Fruit fly (Drosophila melanogaster) whole organism, embryonic: ENCODE results near the gene Gmppb.

Experiments
- Atf-2 ChIP-seq: fragments of 200-800 bp; sonication (Bioruptor generic); optimal IDR thresholded peaks from 2 replicates; lab custom pipeline; 2016; ENCODE audit warnings: missing biosample characterization, missing genetic modification characterization
- Atf6 ChIP-seq: fragments of 200-800 bp; sonication (Bioruptor generic); IDR thresholded peaks from 2 replicates; pipeline ENCODE4 v1.3.6; 2022; ENCODE audit warnings: missing biosample characterization, missing genetic modification characterization
- C15 ChIP-seq: fragments of 200-800 bp; sonication (Bioruptor generic); IDR thresholded peaks from 3 replicates; pipeline ENCODE4 v1.3.6; 2022; ENCODE audit warnings: missing biosample characterization, missing genetic modification characterization
- CG10267 ChIP-seq: fragments of 200-800 bp; sonication (Bioruptor generic); optimal IDR thresholded peaks from 2 replicates; lab custom pipeline; 2018; ENCODE audit warnings: missing biosample characterization, mild to moderate bottlenecking, missing genetic modification characterization, moderate library complexity
- CG10274 ChIP-seq: fragments of 200-800 bp; sonication (Bioruptor generic); optimal IDR thresholded peaks from 3 replicates; lab custom pipeline; 2017; ENCODE audit warnings: missing biosample characterization, mild to moderate bottlenecking, missing genetic modification characterization
- CG1233 ChIP-seq: fragments of 200-800 bp; sonication (Bioruptor generic); optimal IDR thresholded peaks from 4 replicates; lab custom pipeline; 2018; ENCODE audit warnings: missing biosample characterization, mild to moderate bottlenecking, missing genetic modification characterization
- CG12659 ChIP-seq: fragments of 200-800 bp; sonication (Bioruptor generic); optimal IDR thresholded peaks from 3 replicates; lab custom pipeline; 2017; ENCODE audit warnings: mild to moderate bottlenecking, missing biosample characterization, missing genetic modification reagents, missing genetic modification characterization
- CG15479 ChIP-seq: fragments of 200-800 bp; sonication (Bioruptor generic); optimal IDR thresholded peaks from 3 replicates; lab custom pipeline; 2019; ENCODE audit warnings: missing biosample characterization, mild to moderate bottlenecking, missing genetic modification characterization, moderate library complexity
- CG15514 ChIP-seq: fragments of 200-800 bp; sonication (Bioruptor generic); optimal IDR thresholded peaks from 3 replicates; lab custom pipeline; 2017; ENCODE audit warnings: missing biosample characterization, missing genetic modification characterization, mild to moderate bottlenecking, moderate library complexity, missing genetic modification reagents
- CG17359 ChIP-seq: fragments of 200-800 bp; sonication (Bioruptor generic); optimal IDR thresholded peaks from 3 replicates; lab custom pipeline; 2018; ENCODE audit warnings: missing biosample characterization, mild to moderate bottlenecking, missing genetic modification characterization, moderate library complexity
- CG17361 ChIP-seq: fragments of 200-800 bp; sonication (Bioruptor generic); IDR thresholded peaks from 3 replicates; pipeline ENCODE4 v1.3.6; 2022; ENCODE audit warnings: missing biosample characterization, missing genetic modification characterization
- CG18599 ChIP-seq: fragments of 200-800 bp; sonication (Bioruptor generic); optimal IDR thresholded peaks from 3 replicates; lab custom pipeline; 2017; ENCODE audit warnings: missing biosample characterization, missing genetic modification characterization, mild to moderate bottlenecking, moderate library complexity, missing genetic modification reagents
- CG18764 ChIP-seq: fragments of 200-800 bp; sonication (Bioruptor generic); optimal IDR thresholded peaks from 3 replicates; lab custom pipeline; 2016; ENCODE audit warnings: missing biosample characterization, missing genetic modification characterization
- CG3407 ChIP-seq: fragments of 200-800 bp; sonication (Bioruptor generic); optimal IDR thresholded peaks from 2 replicates; lab custom pipeline; 2018; ENCODE audit warnings: missing biosample characterization, mild to moderate bottlenecking, missing genetic modification characterization
- CG34376 ChIP-seq: fragments of 200-800 bp; sonication (Bioruptor generic); optimal IDR thresholded peaks from 2 replicates; lab custom pipeline; 2018; ENCODE audit warnings: missing biosample characterization, mild to moderate bottlenecking, missing genetic modification characterization
- CG3726 ChIP-seq: fragments of 200-800 bp; sonication (Bioruptor generic); IDR thresholded peaks from 3 replicates; pipeline ENCODE4, ENCODE4 v1.3.6; 2022; ENCODE audit warnings: missing biosample characterization, missing genetic modification characterization
- CG6765 ChIP-seq: fragments of 200-800 bp; sonication (Bioruptor generic); optimal IDR thresholded peaks from 3 replicates; lab custom pipeline; 2017; ENCODE audit warnings: missing biosample characterization, mild to moderate bottlenecking, missing genetic modification characterization
- CG6854 ChIP-seq: fragments of 200-800 bp; sonication (Bioruptor generic); optimal IDR thresholded peaks from 3 replicates; lab custom pipeline; 2017; ENCODE audit warnings: missing biosample characterization, mild to moderate bottlenecking, missing genetic modification characterization
- Camta ChIP-seq: fragments of 200-800 bp; sonication (Bioruptor generic); optimal IDR thresholded peaks from 2 replicates; lab custom pipeline; 2016; ENCODE audit warnings: missing biosample characterization, missing genetic modification characterization
- Dref ChIP-seq: fragments of 200-800 bp; sonication (Bioruptor generic); IDR thresholded peaks from 2 replicates; pipeline ENCODE4 v1.3.6; 2022; ENCODE audit warnings: missing biosample characterization, missing genetic modification characterization
- Drgx ChIP-seq: fragments of 200-800 bp; sonication (Bioruptor generic); IDR thresholded peaks from 2 replicates; pipeline ENCODE4 v1.3.6; 2022; ENCODE audit warnings: missing biosample characterization, missing genetic modification characterization
- Eip74EF ChIP-seq, 2 experiments: fragments of 200-800 bp in 1 of 2; fragments of >200 bp in 1 of 2; sonication (Bioruptor generic) in 1 of 2; optimal IDR thresholded peaks; 2 replicates each; lab custom pipeline; 2017 to 2019; ENCODE audit warnings: missing biosample characterization in 2 of 2, missing genetic modification characterization in 2 of 2, mild to moderate bottlenecking in 1 of 2, moderate library complexity in 1 of 2
- Fer1 ChIP-seq: fragments of 200-800 bp; sonication (Bioruptor generic); optimal IDR thresholded peaks from 2 replicates; lab custom pipeline; 2017; ENCODE audit warnings: missing biosample characterization, mild to moderate bottlenecking, missing genetic modification characterization
- Gsc ChIP-seq: fragments of 200-800 bp; sonication (Bioruptor generic); IDR thresholded peaks from 2 replicates; pipeline ENCODE4 v1.3.6; 2022; ENCODE audit warnings: missing biosample characterization, missing genetic modification characterization
- H2.0 ChIP-seq: fragments of 200-800 bp; sonication (Bioruptor generic); IDR thresholded peaks from 2 replicates; pipeline ENCODE4 v1.3.6; 2022; ENCODE audit warnings: missing biosample characterization, missing genetic modification characterization
- Hsf ChIP-seq: fragments of 200-800 bp; sonication (Bioruptor generic); optimal IDR thresholded peaks from 3 replicates; lab custom pipeline; 2016; ENCODE audit warnings: missing biosample characterization, missing genetic modification characterization
- Kr ChIP-seq: fragments of 200-800 bp; sonication (Bioruptor generic); optimal IDR thresholded peaks from 2 replicates; lab custom pipeline; 2017; ENCODE audit warnings: missing biosample characterization, mild to moderate bottlenecking, missing genetic modification characterization
- Nf-YA ChIP-seq: fragments of 200-800 bp; sonication (Bioruptor generic); IDR thresholded peaks from 2 replicates; pipeline ENCODE4 v1.3.6; 2022; ENCODE audit warnings: missing biosample characterization, missing genetic modification characterization
- Oaz ChIP-seq: fragments of 200-800 bp; sonication (Bioruptor generic); IDR thresholded peaks from 2 replicates; pipeline ENCODE4 v1.3.6; 2022; ENCODE audit warnings: missing biosample characterization, missing genetic modification characterization
- Optix ChIP-seq: fragments of 200-800 bp; sonication (Bioruptor generic); IDR thresholded peaks from 3 replicates; pipeline ENCODE4 v1.3.6; 2022; ENCODE audit warnings: missing biosample characterization, missing genetic modification characterization
- Sin3A ChIP-seq: fragments of >200 bp; optimal IDR thresholded peaks from 2 replicates; lab custom pipeline; 2018
- Sox100B ChIP-seq: fragments of 200-800 bp; sonication (Bioruptor generic); optimal IDR thresholded peaks from 3 replicates; lab custom pipeline; 2018; ENCODE audit warnings: missing biosample characterization, mild to moderate bottlenecking, missing genetic modification characterization
- Sox102F ChIP-seq: fragments of 200-800 bp; sonication (Bioruptor generic); optimal IDR thresholded peaks from 2 replicates; lab custom pipeline; 2018; ENCODE audit warnings: missing biosample characterization, mild to moderate bottlenecking, missing genetic modification characterization, moderate library complexity
- Ssrp ChIP-seq: fragments of 200-800 bp; sonication (Bioruptor generic); optimal IDR thresholded peaks from 2 replicates; lab custom pipeline; 2018; ENCODE audit warnings: missing biosample characterization, mild to moderate bottlenecking, missing genetic modification characterization, moderate library complexity
- TFAM ChIP-seq: fragments of 200-800 bp; sonication (Bioruptor generic); optimal IDR thresholded peaks from 2 replicates; lab custom pipeline; 2017; ENCODE audit warnings: missing biosample characterization, missing genetic modification characterization, inconsistent platforms
- Tbp ChIP-seq: fragments of >200 bp; optimal IDR thresholded peaks from 2 replicates; lab custom pipeline; 2018; ENCODE audit warnings: missing biosample characterization, missing genetic modification characterization
- br ChIP-seq: fragments of >200 bp; optimal IDR thresholded peaks from 2 replicates; lab custom pipeline; 2017
- cad ChIP-seq: fragments of >200 bp; optimal IDR thresholded peaks from 2 replicates; lab custom pipeline; 2017; ENCODE audit warnings: missing biosample characterization, missing genetic modification characterization
- chinmo ChIP-seq: fragments of 200-800 bp; sonication (Bioruptor generic); IDR thresholded peaks from 4 replicates; pipeline ENCODE4 v1.3.6; 2022; ENCODE audit warnings: missing biosample characterization, missing genetic modification characterization; ENCODE audit not compliant: partially characterized antibody
- crp ChIP-seq, 2 experiments: fragments of 200-800 bp; sonication (Bioruptor generic); optimal IDR thresholded peaks; 2 replicates in 1 of 2; 3 replicates in 1 of 2; lab custom pipeline; 2017; ENCODE audit warnings: missing biosample characterization in 2 of 2, missing genetic modification characterization in 2 of 2, mild to moderate bottlenecking in 1 of 2, moderate library complexity in 1 of 2
- dpn ChIP-seq, 2 experiments: fragments of 200-800 bp; sonication (Bioruptor generic); optimal IDR thresholded peaks; 3 replicates each; lab custom pipeline; 2016; ENCODE audit warnings: missing biosample characterization in 2 of 2, missing genetic modification characterization in 2 of 2
- grn ChIP-seq: fragments of 200-800 bp; sonication (Bioruptor generic); optimal IDR thresholded peaks from 3 replicates; lab custom pipeline; 2017; ENCODE audit warnings: missing biosample characterization, missing genetic modification characterization
- mirr ChIP-seq: fragments of 200-800 bp; sonication (Bioruptor generic); optimal IDR thresholded peaks from 3 replicates; lab custom pipeline; 2018; ENCODE audit warnings: missing biosample characterization, mild to moderate bottlenecking, missing genetic modification characterization
- pan ChIP-seq, 4 experiments: fragments of >200 bp in 3 of 4; fragments of 200-800 bp in 1 of 4; sonication (Bioruptor generic) in 1 of 4; optimal IDR thresholded peaks in 3 of 4; IDR thresholded peaks in 1 of 4; 2 replicates each; pipeline versions ENCODE4 v1.3.6 to Lab custom; 2017 to 2022; ENCODE audit warnings: missing biosample characterization in 2 of 4, missing genetic modification characterization in 2 of 4, mixed read lengths in 1 of 4
- ranshi ChIP-seq: fragments of 200-800 bp; sonication (Bioruptor generic); IDR thresholded peaks from 2 replicates; pipeline ENCODE4 v1.3.6; 2022; ENCODE audit warnings: missing biosample characterization, missing genetic modification characterization
- scrt ChIP-seq: fragments of 200-800 bp; sonication (Bioruptor generic); optimal IDR thresholded peaks from 2 replicates; lab custom pipeline; 2018; ENCODE audit warnings: missing biosample characterization, mild to moderate bottlenecking, missing genetic modification characterization, moderate library complexity
- sd ChIP-seq: fragments of 200-800 bp; sonication (Bioruptor generic); optimal IDR thresholded peaks from 3 replicates; lab custom pipeline; 2018; ENCODE audit warnings: missing biosample characterization, mild to moderate bottlenecking, missing genetic modification characterization, moderate library complexity
- sens ChIP-seq: fragments of 200-800 bp; sonication (Bioruptor generic); peaks from one replicate; lab custom pipeline; 2016; ENCODE audit warnings: missing biosample characterization, missing genetic modification characterization
- slbo ChIP-seq: fragments of 200-800 bp; sonication (Bioruptor generic); IDR thresholded peaks from 2 replicates; pipeline ENCODE4 v1.3.6; 2022; ENCODE audit warnings: missing biosample characterization, missing genetic modification characterization
- sqz ChIP-seq: fragments of 200-800 bp; sonication (Bioruptor generic); optimal IDR thresholded peaks from 3 replicates; lab custom pipeline; 2018; ENCODE audit warnings: missing biosample characterization, mild to moderate bottlenecking, missing genetic modification characterization
- sug ChIP-seq: fragments of 200-800 bp; optimal IDR thresholded peaks from 2 replicates; lab custom pipeline; 2019; ENCODE audit warnings: missing biosample characterization, mild to moderate bottlenecking, missing genetic modification characterization, moderate library complexity
- trh ChIP-seq: fragments of 200-800 bp; sonication (Bioruptor generic); optimal IDR thresholded peaks from 2 replicates; lab custom pipeline; 2016; ENCODE audit warnings: missing biosample characterization, missing genetic modification characterization
- zfh1 ChIP-seq: fragments of 200-800 bp; sonication (Bioruptor generic); IDR thresholded peaks from 3 replicates; pipeline ENCODE4 v1.3.6; 2022; ENCODE audit warnings: missing biosample characterization, missing genetic modification characterization

Gmppb gene

DNA sequence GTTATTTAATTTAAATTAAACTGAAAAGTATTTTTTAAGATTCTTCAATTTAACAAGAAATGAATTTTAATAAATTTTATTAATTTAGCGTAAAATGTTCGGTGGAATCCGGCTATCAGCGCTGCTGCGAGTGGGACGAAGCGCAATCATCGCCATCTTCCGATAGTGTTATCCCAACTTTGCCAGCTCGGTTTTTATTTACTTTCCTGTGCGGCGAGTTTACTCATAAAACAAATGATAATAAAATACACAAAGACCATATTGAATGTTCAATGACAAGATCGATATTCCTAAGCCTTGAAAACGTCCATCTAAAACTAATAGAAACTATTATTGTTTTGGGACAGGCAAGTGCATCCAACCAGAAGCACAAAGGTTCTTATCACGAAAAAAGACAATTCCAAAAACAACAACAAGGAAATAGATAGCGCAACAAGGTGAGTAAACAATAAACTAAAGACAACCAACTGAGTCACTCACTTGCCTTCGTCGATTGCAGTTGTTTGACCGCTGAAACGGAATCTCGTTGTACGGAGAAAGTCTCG, 2.0 kb downstream of the Gmppb start (continued):
- TF ChIP-seq CG1233 = peak; percentile 80
- TF ChIP-seq CG3407 (GFP tag; lab: Kevin White, UChicago) = peak; percentile 81
- TF ChIP-seq Camta (GFP tag; lab: Kevin White, UChicago) = peak; percentile 31
- no peak for TF ChIP-seq Tbp (GFP tag; lab: Kevin White, UChicago)
- peak; percentile 19; the same call in 1 of the 2 replicates for TF ChIP-seq Oaz (GFP tag; lab: Robert Waterston, UW)
- peak; percentile 65 for TF ChIP-seq CG34376 (GFP tag; lab: Kevin White, UChicago)
- TF ChIP-seq slbo = peak; percentile 81
- TF ChIP-seq Atf-2 (GFP tag; lab: Kevin White, UChicago) = no peak
- peak; percentile 55 for TF ChIP-seq scrt
- peak in 1 of 2 experiments; percentile 95 for TF ChIP-seq Eip74EF (GFP tag; optimal IDR thresholded peaks at IDR 0.05; lab: Kevin White, UChicago)
- no peak for TF ChIP-seq CG10274
- TF ChIP-seq C15 (GFP tag; lab: Robert Waterston, UW) = no peak
- TF ChIP-seq Hsf (GFP tag; lab: Kevin White, UChicago) = peak; percentile 5
- TF ChIP-seq Drgx (GFP tag; lab: Robert Waterston, UW) = 0 out of 2 replicates have a peak, but pooled peaks have one; percentile 5
- TF ChIP-seq Ssrp (tag; lab: Kevin White, UChicago) = peak; percentile 22
- no peak for TF ChIP-seq CG3726 (GFP tag; lab: Robert Waterston, UW)
- peak in 1 of 2 experiments; percentile 11 for TF ChIP-seq crp (GFP tag; optimal IDR thresholded peaks at IDR 0.05; lab: Kevin White, UChicago)
- peak; percentile 65 for TF ChIP-seq Dref
- TF ChIP-seq CG10267 = peak; percentile 48
- peak; percentile 66 for TF ChIP-seq CG17361
- TF ChIP-seq CG17359 = peak; percentile 70
- no peak for TF ChIP-seq Optix (GFP tag; lab: Robert Waterston, UW)
- TF ChIP-seq Nf-YA (GFP tag; lab: Robert Waterston, UW) = peak; percentile 49
- no peak for TF ChIP-seq CG6765
- TF ChIP-seq CG12659 (GFP tag; lab: Kevin White, UChicago) = peak; percentile 79
- TF ChIP-seq Fer1 (GFP tag; lab: Kevin White, UChicago) = peak; percentile 78
- no peak for TF ChIP-seq trh (GFP tag; lab: Kevin White, UChicago)
- TF ChIP-seq H2.0 (GFP tag; lab: Robert Waterston, UW) = peak; percentile 53; the same call in 1 of the 2 replicates
- TF ChIP-seq sqz (GFP tag; lab: Kevin White, UChicago) = no peak
- TF ChIP-seq CG6854 (GFP tag; lab: Kevin White, UChicago) = peak; percentile 68
- TF ChIP-seq Kr (GFP tag; lab: Kevin White, UChicago) = peak; percentile 23
- 0 out of 2 replicates have a peak, but pooled peaks have one; percentile 34 for TF ChIP-seq Atf6 (GFP tag; lab: Robert Waterston, UW)
- no peak for TF ChIP-seq br
- TF ChIP-seq Gsc (GFP tag; lab: Robert Waterston, UW) = no peak
- peak; percentile 89 for TF ChIP-seq sens (GFP tag; lab: Kevin White, UChicago)
- peak; percentile 23 for TF ChIP-seq TFAM
- TF ChIP-seq chinmo = 0 out of 4 replicates have a peak, but pooled peaks have one; percentile 66
- no peak for TF ChIP-seq Sox102F (GFP tag; lab: Kevin White, UChicago)
- TF ChIP-seq dpn (GFP tag; optimal IDR thresholded peaks at IDR 0.05; lab: Kevin White, UChicago) = no peak
- TF ChIP-seq Sox100B = peak; percentile 74
- TF ChIP-seq CG15514 = peak; percentile 65
- peak; percentile 38 for TF ChIP-seq Sin3A

DNA sequence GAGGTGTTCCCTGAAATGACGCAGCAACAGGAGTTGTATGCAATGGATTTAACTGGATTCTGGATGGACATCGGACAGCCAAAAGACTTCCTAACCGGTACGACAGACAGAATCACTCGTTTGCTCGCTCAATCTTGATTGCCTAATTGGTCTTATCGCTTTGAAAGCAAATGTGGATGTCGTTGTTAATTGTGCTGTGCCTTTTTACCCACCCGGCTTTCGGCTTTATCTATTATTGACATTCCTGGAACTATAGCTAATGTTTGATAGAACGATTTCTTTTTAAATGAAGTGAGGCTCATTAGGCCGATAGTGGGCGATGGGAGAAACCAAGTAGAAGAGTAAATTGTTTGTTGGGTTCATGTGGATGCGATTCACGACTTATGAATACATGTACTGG, 3.4 kb downstream of the Gmppb start:
- TF ChIP-seq pan (optimal IDR thresholded peaks at IDR 0.05; lab: Kevin White, UChicago) (no peak), pan (GFP tag; optimal IDR thresholded peaks at IDR 0.05 in 1 of 2, IDR thresholded peaks at IDR 0.05 in 1 of 2) (no peak), Nf-YA (GFP tag; lab: Robert Waterston, UW) (no peak), ranshi (GFP tag; lab: Robert Waterston, UW) (no peak), cad (GFP tag; lab: Kevin White, UChicago) (no peak), sug (peak; percentile 14), mirr (GFP tag; lab: Kevin White, UChicago) (peak; percentile 62), zfh1 (GFP tag; lab: Robert Waterston, UW) (no peak), grn (GFP tag; lab: Kevin White, UChicago) (peak; percentile 84), CG18599 (GFP tag; lab: Kevin White, UChicago) (no peak), sd (peak; percentile 87), CG18764 (GFP tag; lab: Kevin White, UChicago) (no peak), CG15479 (peak; percentile 13)
